Worm (Caenorhabditis elegans) whole organism, midembryonic: ENCODE results near the gene hpo-7.

Source experiments
- ref-1 ChIP-seq: fragments of 200-800 bp; sonication (Bioruptor generic); conservative IDR thresholded peaks from 2 replicates; pipeline ENCODE4 v1.3.6; 2022; ENCODE audit warnings: missing genetic modification reagents, missing genetic modification characterization, missing compliant biosample characterization
- tab-1 ChIP-seq: fragments of 200-800 bp; sonication (Bioruptor generic); IDR thresholded peaks from 2 replicates; pipeline ENCODE4 v1.3.6; 2022; ENCODE audit warnings: missing genetic modification characterization, missing compliant biosample characterization
- ztf-23 ChIP-seq: fragments of 200-800 bp; sonication (Bioruptor generic); IDR thresholded peaks from 2 replicates; pipeline ENCODE4 v1.3.6; 2022; ENCODE audit warnings: missing genetic modification reagents, missing genetic modification characterization, missing compliant biosample characterization

- no peak for TF ChIP-seq ref-1 (GFP tag; lab: Robert Waterston, UW)
- no peak for TF ChIP-seq tab-1 (GFP tag; lab: Robert Waterston, UW)
- no peak for TF ChIP-seq ztf-23
These were observed 40.4 kb downstream of the hpo-7 start, which contains the start of gene T16A1.2 for ce11 chrII:2094924-2095650.
